Worm (Caenorhabditis elegans): ENCODE data around the gene C16C10.2.

C16C10.2 gene

DNA sequence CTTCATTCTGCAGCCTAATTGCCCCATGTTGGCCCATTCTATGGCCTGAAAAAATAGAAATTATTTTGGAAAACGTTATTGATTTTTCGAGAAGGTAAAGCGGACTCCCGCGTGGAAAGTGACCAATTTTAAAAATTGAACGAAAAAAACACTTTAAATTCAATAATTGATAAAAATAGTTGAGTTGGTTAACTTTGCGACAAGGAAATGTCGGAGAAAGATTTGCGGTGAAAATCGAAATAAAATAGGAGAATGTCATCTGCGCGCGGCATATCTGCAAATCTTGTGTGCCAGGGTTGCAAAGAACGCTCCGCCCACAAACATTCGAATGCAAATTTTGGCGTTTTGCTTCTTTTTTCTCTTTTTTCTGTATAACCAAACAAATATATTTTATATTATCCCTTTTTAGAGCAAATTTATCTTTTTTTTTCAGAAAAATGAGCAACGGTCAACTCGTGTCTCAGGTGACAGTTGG is 7.5 kb downstream of the C16C10.2 start, which contains the start of the genes rnf-121 and C16C10.4 (continued):
- TF ChIP-seq ceh-91 (GFP tag; IDR thresholded peaks at IDR 0.05) (no peak), nhr-80 (tag; optimal IDR thresholded peaks at IDR 0.05) (peak; percentile 1), repo-1 (tag; optimal IDR thresholded peaks at IDR 0.05) (peak; percentile 4), hrde-1 (tag; optimal IDR thresholded peaks at IDR 0.05; ENCODE audit: borderline replicate concordance) (peak; percentile 66), Y67H2A.10 (GFP tag; conservative IDR thresholded peaks at IDR 0.05) (no peak), Y95B8A.8 (GFP tag; IDR thresholded peaks at IDR 0.05) (no peak), nfya-1 (tag; optimal IDR thresholded peaks at IDR 0.05; ENCODE audit: borderline replicate concordance, insufficient read depth) (no peak), ama-1 (optimal IDR thresholded peaks at IDR 0.05) (no peak), ama-1 (GFP tag; optimal IDR thresholded peaks at IDR 0.05) (peak in 1 of 2 experiments; percentile 62), ceh-40 (GFP tag; IDR thresholded peaks at IDR 0.05) (no peak), F22D6.2 (tag; optimal IDR thresholded peaks at IDR 0.05) (peak; percentile 20), tbx-9 (tag; optimal IDR thresholded peaks at IDR 0.05; ENCODE audit: borderline replicate concordance) (no peak), snpc-4 (GFP tag; optimal IDR thresholded peaks at IDR 0.05) (peak; percentile 5), snpc-4 (tag; optimal IDR thresholded peaks at IDR 0.05) (peak in 2 of 4 experiments; percentile 28 to 54), attf-3 (GFP tag; conservative IDR thresholded peaks at IDR 0.05) (no peak), pha-4 (tag; optimal IDR thresholded peaks at IDR 0.05) (no peak), F33H1.4 (GFP tag; IDR thresholded peaks at IDR 0.05) (no peak; the same call in 1 of the 2 replicates), sdz-38 (tag; optimal IDR thresholded peaks at IDR 0.05) (no peak), sea-2 (GFP tag; IDR thresholded peaks at IDR 0.05) (no peak), F49E8.2 (tag; optimal IDR thresholded peaks at IDR 0.05; ENCODE audit: insufficient read depth) (peak; percentile 63), tbp1 (GFP tag; optimal IDR thresholded peaks at IDR 0.05) (peak; percentile 45), attf-6 (GFP tag; IDR thresholded peaks at IDR 0.05) (no peak), akir-1 (GFP tag; optimal IDR thresholded peaks at IDR 0.05) (no peak), mxl-1 (tag; optimal IDR thresholded peaks at IDR 0.05) (no peak), xnd-1 (tag; optimal IDR thresholded peaks at IDR 0.05) (peak; percentile 38), mcd-1 (GFP tag; IDR thresholded peaks at IDR 0.05) (peak; percentile 75), K12H6.12 (tag; optimal IDR thresholded peaks at IDR 0.05) (peak; percentile 19), cebp-2 (GFP tag; IDR thresholded peaks at IDR 0.05) (no peak), snpc-1.3 (tag; optimal IDR thresholded peaks at IDR 0.05; ENCODE audit: insufficient read depth) (peak; percentile 71), hmg-1.2 (GFP tag; IDR thresholded peaks at IDR 0.05) (peak; percentile 38; the same call in 1 of the 2 replicates), snpc-3.4 (tag; optimal IDR thresholded peaks at IDR 0.05) (peak; percentile 83), ztf-28 (GFP tag; IDR thresholded peaks at IDR 0.05) (no peak), lsy-27 (tag; optimal IDR thresholded peaks at IDR 0.05; ENCODE audit: borderline replicate concordance, insufficient read depth) (no peak), aptf-3 (GFP tag; IDR thresholded peaks at IDR 0.05) (no peak), die-1 (tag; optimal IDR thresholded peaks at IDR 0.05) (peak; percentile 50), ztf-22 (GFP tag; optimal IDR thresholded peaks at IDR 0.05) (no peak), dox-1 (GFP tag; IDR thresholded peaks at IDR 0.05) (peak; percentile 68; the same call in 1 of the 2 replicates), rec-8 (tag; optimal IDR thresholded peaks at IDR 0.05) (peak; percentile 51 to 75), athp-1 (tag; optimal IDR thresholded peaks at IDR 0.05) (peak; percentile 40), lin-54 (GFP tag; optimal IDR thresholded peaks at IDR 0.05) (peak; percentile 69), zim-3 (tag; optimal IDR thresholded peaks at IDR 0.05) (no peak), ztf-18 (tag; optimal IDR thresholded peaks at IDR 0.05) (peak; percentile 46), ekl-4 (GFP tag; IDR thresholded peaks at IDR 0.05) (peak; percentile 60; the same call in 1 of the 2 replicates), madf-6 (GFP tag; IDR thresholded peaks at IDR 0.05) (peak; percentile 82), Y53F4B.3 (GFP tag; IDR thresholded peaks at IDR 0.05) (no peak), bed-1 (GFP tag; IDR thresholded peaks at IDR 0.05) (no peak), F10E7.11 (tag; optimal IDR thresholded peaks at IDR 0.05) (no peak), ztf-25 (GFP tag; IDR thresholded peaks at IDR 0.05) (0 out of 2 replicates have a peak, but pooled peaks have one; percentile 30)
